Worm (Caenorhabditis elegans): ENCODE data around the gene helq-1.

The helq-1 gene

DNA sequence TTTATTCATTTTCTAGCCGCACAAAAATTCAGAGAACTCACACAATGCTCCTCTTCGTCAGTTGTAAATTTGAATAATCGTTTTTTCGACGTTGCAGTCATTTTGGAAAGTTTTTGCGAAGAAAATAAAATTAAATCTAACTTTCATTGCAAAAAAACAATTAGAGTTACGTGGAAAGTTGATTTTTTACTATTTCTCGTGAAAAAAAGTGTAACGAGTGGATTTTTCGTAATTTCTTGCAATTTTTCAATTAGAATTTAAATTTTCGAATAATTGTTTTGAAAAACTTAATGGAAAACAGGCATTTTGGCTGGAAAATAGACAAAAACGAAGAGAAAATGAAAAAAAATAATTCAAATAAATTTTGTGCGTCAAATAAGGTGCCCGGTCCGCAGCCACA lies 11.8 kb upstream of the helq-1 start, which contains the start of gene Y55B1AR.2:
Gene Y55B1AR.2, minus strand, starts transcription at position 101 of the 400 bp plus-strand sequence.
- TF ChIP-seq spr-1 (tag; optimal IDR thresholded peaks at IDR 0.05) (no peak), mxl-3 (GFP tag; optimal IDR thresholded peaks at IDR 0.05) (no peak), Y5F2A.4 (GFP tag; optimal IDR thresholded peaks at IDR 0.05) (no peak)

DNA sequence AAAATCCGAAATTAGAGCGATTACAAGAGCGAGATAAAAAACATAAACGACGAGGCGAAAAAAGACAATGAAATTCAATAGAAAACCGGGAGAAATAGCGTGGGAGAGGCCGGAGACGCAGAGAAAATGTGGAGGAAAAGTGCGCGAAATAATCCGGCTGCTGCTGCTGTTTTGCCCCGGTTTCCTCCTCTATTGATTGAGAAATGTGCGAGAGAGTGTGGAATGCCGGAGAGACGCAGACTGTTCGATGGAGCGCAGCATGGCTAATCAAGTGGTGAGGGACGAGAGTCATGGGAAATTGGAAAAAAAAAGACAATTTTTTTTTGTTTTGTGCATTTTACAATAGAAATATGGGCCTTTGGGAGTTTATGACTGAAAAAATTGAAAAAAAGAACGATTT lies 11.3 kb upstream of the helq-1 start:
- no peak for TF ChIP-seq ceh-44 (GFP tag; IDR thresholded peaks at IDR 0.05)
- TF ChIP-seq skn-1 (tag; optimal IDR thresholded peaks at IDR 0.05), result no peak
- no peak for TF ChIP-seq nhr-48 (tag; optimal IDR thresholded peaks at IDR 0.05)
- TF ChIP-seq ceh-32 (tag; optimal IDR thresholded peaks at IDR 0.05; ENCODE audit: poor library complexity), result no peak
- no peak for TF ChIP-seq gei-8 (GFP tag; optimal IDR thresholded peaks at IDR 0.05)
- no peak for TF ChIP-seq pqm-1 (tag; optimal IDR thresholded peaks at IDR 0.05)
- TF ChIP-seq dve-1 (tag; optimal IDR thresholded peaks at IDR 0.05; ENCODE audit: insufficient read depth), result peak; percentile 31
- peak; percentile 59 for TF ChIP-seq rbr-2 (tag; optimal IDR thresholded peaks at IDR 0.05)
- TF ChIP-seq zfp-2 (tag; optimal IDR thresholded peaks at IDR 0.05), result no peak
- TF ChIP-seq lir-3 (tag; optimal IDR thresholded peaks at IDR 0.05), result no peak
- peak; percentile 56 for TF ChIP-seq ceh-28 (tag; optimal IDR thresholded peaks at IDR 0.05)
- peak; percentile 53 for TF ChIP-seq set-16 (GFP tag; IDR thresholded peaks at IDR 0.05)
- TF ChIP-seq mxl-2 (GFP tag; conservative IDR thresholded peaks at IDR 0.05), result no peak
- TF ChIP-seq dmd-6 (GFP tag; IDR thresholded peaks at IDR 0.05), result 0 out of 2 replicates have a peak, but pooled peaks have one; percentile 17
- TF ChIP-seq lin-38 (GFP tag; IDR thresholded peaks at IDR 0.05), result peak; percentile 27; the same call in 1 of the 2 replicates
- TF ChIP-seq hlh-11 (tag; optimal IDR thresholded peaks at IDR 0.05), result peak; percentile 63
- 0 out of 2 replicates have a peak, but pooled peaks have one; percentile 8 for TF ChIP-seq ctbp-1 (GFP tag; IDR thresholded peaks at IDR 0.05)
- peak; percentile 64 to 83 for TF ChIP-seq mdl-1 (tag; optimal IDR thresholded peaks at IDR 0.05)
- TF ChIP-seq dpl-1 (GFP tag; optimal IDR thresholded peaks at IDR 0.05), result no peak
- no peak for TF ChIP-seq attf-4 (tag; optimal IDR thresholded peaks at IDR 0.05)
- peak in 1 of 2 experiments; percentile 13 for TF ChIP-seq hif-1 (tag; optimal IDR thresholded peaks at IDR 0.05)
- TF ChIP-seq php-3 (GFP tag; IDR thresholded peaks at IDR 0.05), result 0 out of 2 replicates have a peak, but pooled peaks have one; percentile 16
- TF ChIP-seq hlh-30 (tag; optimal IDR thresholded peaks at IDR 0.05; ENCODE audit: insufficient read depth), result peak; percentile 91
- peak; percentile 50 for TF ChIP-seq mes-2 (tag; optimal IDR thresholded peaks at IDR 0.05; ENCODE audit: poor library complexity, severe bottlenecking)
- peak; percentile 80 for TF ChIP-seq hmg-1.1 (GFP tag; IDR thresholded peaks at IDR 0.05)
- no peak for TF ChIP-seq sdz-12 (GFP tag; optimal IDR thresholded peaks at IDR 0.05)
- TF ChIP-seq lin-39 (tag; optimal IDR thresholded peaks at IDR 0.05), result no peak
- TF ChIP-seq nhr-6 (tag; optimal IDR thresholded peaks at IDR 0.05), result peak; percentile 31
- TF ChIP-seq mxl-3 (GFP tag; optimal IDR thresholded peaks at IDR 0.05), result peak; percentile 59
- 0 out of 2 replicates have a peak, but pooled peaks have one; percentile 6 for TF ChIP-seq tra-1 (GFP tag; IDR thresholded peaks at IDR 0.05)
- peak in 1 of 2 experiments; percentile 6 for TF ChIP-seq lsy-2 (tag; optimal IDR thresholded peaks at IDR 0.05)
- TF ChIP-seq mep-1 (tag; optimal IDR thresholded peaks at IDR 0.05), result peak; percentile 61
- TF ChIP-seq nhr-77 (tag; optimal IDR thresholded peaks at IDR 0.05), result no peak
- TF ChIP-seq arid-1 (GFP tag; conservative IDR thresholded peaks at IDR 0.05), result 0 out of 2 replicates have a peak, but pooled peaks have one; percentile 15
- peak; percentile 42 for TF ChIP-seq nhr-28 (tag; optimal IDR thresholded peaks at IDR 0.05)

DNA sequence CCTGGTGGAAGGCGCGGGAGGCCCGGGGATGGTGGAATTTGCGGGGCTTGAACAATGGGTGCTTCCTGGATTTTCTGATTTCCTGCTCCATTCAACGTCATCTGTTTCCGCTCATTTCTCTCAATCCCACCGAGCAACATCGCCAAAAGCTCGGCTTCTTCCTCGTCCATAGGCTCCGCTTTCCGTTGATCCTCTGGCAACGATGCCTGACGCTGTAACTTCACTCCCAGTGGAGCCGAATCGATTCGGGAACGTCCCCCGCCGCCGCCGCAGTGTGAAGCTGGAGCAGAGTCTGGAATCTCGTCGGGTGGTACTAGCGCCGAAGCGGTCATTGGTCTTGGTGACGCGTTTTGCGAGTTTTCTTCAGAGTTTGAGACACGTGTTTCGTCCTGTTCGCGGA lies 8.5 kb upstream of the helq-1 start:
- TF ChIP-seq egl-43 (GFP tag; IDR thresholded peaks at IDR 0.05), result 0 out of 2 replicates have a peak, but pooled peaks have one; percentile 14
- TF ChIP-seq lin-38 (GFP tag; IDR thresholded peaks at IDR 0.05), result no peak
- TF ChIP-seq set-16 (GFP tag; IDR thresholded peaks at IDR 0.05), result peak; percentile 83; the same call in 1 of the 2 replicates
- TF ChIP-seq unc-39 (tag; optimal IDR thresholded peaks at IDR 0.05), result no peak

Measured in whole organism, L4 larva.